Worm (Caenorhabditis elegans) whole organism, L1 larva: ENCODE measurements around the gene F53A9.9.

Source experiments
- fkh-10 ChIP-seq: sonication (generic microtip); optimal IDR thresholded peaks from 2 replicates; lab custom pipeline; 2017; ENCODE audit warnings: missing biosample characterization, missing genetic modification reagents, missing genetic modification characterization
- lin-13 ChIP-seq: fragments of 150-350 bp; optimal IDR thresholded peaks from 2 replicates; lab custom pipeline; 2014; ENCODE audit warnings: missing biosample characterization, missing genetic modification reagents, missing genetic modification characterization
- lir-3 ChIP-seq: sonication (generic microtip); optimal IDR thresholded peaks from 2 replicates; lab custom pipeline; 2016; ENCODE audit warnings: mild to moderate bottlenecking, missing genetic modification characterization, moderate library complexity, missing compliant biosample characterization; ENCODE audit not compliant: poor library complexity
- lsy-2 ChIP-seq, 2 experiments: fragments of 150-350 bp; optimal IDR thresholded peaks; 2 replicates each; lab custom pipeline; 2014; ENCODE audit warnings: missing biosample characterization in 2 of 2, missing genetic modification characterization in 2 of 2
- mep-1 ChIP-seq: fragments of 150-350 bp; optimal IDR thresholded peaks from 2 replicates; lab custom pipeline; 2014; ENCODE audit warnings: missing biosample characterization, missing genetic modification characterization
- nhr-11 ChIP-seq: fragments of 150-350 bp; optimal IDR thresholded peaks from 2 replicates; lab custom pipeline; 2014; ENCODE audit warnings: missing biosample characterization, missing genetic modification characterization
- nhr-12 ChIP-seq: sonication (generic microtip); optimal IDR thresholded peaks from 2 replicates; lab custom pipeline; 2017; ENCODE audit warnings: missing biosample characterization, missing genetic modification characterization
- nhr-19 ChIP-seq: fragments of 200-800 bp; sonication (Bioruptor generic); conservative IDR thresholded peaks from 2 replicates; pipeline ENCODE4 v1.3.6; 2022; ENCODE audit warnings: missing genetic modification characterization, missing compliant biosample characterization
- nhr-28 ChIP-seq: fragments of 150-350 bp; optimal IDR thresholded peaks from 2 replicates; lab custom pipeline; 2014; ENCODE audit warnings: missing biosample characterization, missing genetic modification characterization
- pag-3 ChIP-seq: sonication (generic microtip); optimal IDR thresholded peaks from 2 replicates; lab custom pipeline; 2017; ENCODE audit warnings: missing genetic modification characterization, mild to moderate bottlenecking, missing compliant biosample characterization, antibody characterized with exemption, borderline replicate concordance; ENCODE audit not compliant: insufficient read depth
- unc-62 ChIP-seq: fragments of 150-350 bp; optimal IDR thresholded peaks from 2 replicates; lab custom pipeline; 2014; ENCODE audit warnings: missing biosample characterization, missing genetic modification reagents, missing genetic modification characterization
- xbp-1 ChIP-seq: sonication (generic microtip); optimal IDR thresholded peaks from 2 replicates; lab custom pipeline; 2016; ENCODE audit warnings: missing genetic modification characterization, missing compliant biosample characterization
- zip-4 ChIP-seq: fragments of 200-800 bp; sonication (Bioruptor generic); optimal IDR thresholded peaks from 2 replicates; lab custom pipeline; 2018; ENCODE audit warnings: mild to moderate bottlenecking, missing genetic modification characterization, moderate library complexity, missing compliant biosample characterization

- TF ChIP-seq nhr-19 (GFP tag; lab: Robert Waterston, UW), result no peak
- no peak for TF ChIP-seq lir-3 (tag; lab: Kevin White, UChicago)
- no peak for TF ChIP-seq lin-13 (GFP tag; lab: Kevin White, UChicago)
- TF ChIP-seq nhr-12 (tag; lab: Kevin White, UChicago), result no peak
- TF ChIP-seq lsy-2 (tag; optimal IDR thresholded peaks at IDR 0.05; lab: Kevin White, UChicago), result no peak
- TF ChIP-seq nhr-28 (tag; lab: Kevin White, UChicago), result no peak
- no peak for TF ChIP-seq zip-4 (GFP tag; lab: Kevin White, UChicago)
- TF ChIP-seq xbp-1, result no peak
- TF ChIP-seq fkh-10 (GFP tag; lab: Kevin White, UChicago), result peak; percentile 61
- no peak for TF ChIP-seq nhr-11
- no peak for TF ChIP-seq pag-3 (tag; lab: Kevin White, UChicago)
- no peak for TF ChIP-seq unc-62
- TF ChIP-seq mep-1 (tag; lab: Kevin White, UChicago), result no peak
Measured at ce11 chrX:8770316-8770715, 49.8 kb upstream of the F53A9.9 start.
